Worm (Caenorhabditis elegans) whole organism, young adult: Measurements from ENCODE around the gene Y43F8B.28.

Experiments
- Y67H2A.10 ChIP-seq: fragments of 200-800 bp; sonication (Bioruptor generic); conservative IDR thresholded peaks from 2 replicates; pipeline ENCODE4 v1.3.6; 2022; ENCODE audit warnings: missing genetic modification reagents, missing genetic modification characterization, missing compliant biosample characterization
- ceh-58 ChIP-seq: fragments of 200-800 bp; sonication (Bioruptor generic); IDR thresholded peaks from 2 replicates; pipeline ENCODE4 v1.3.6; 2022; ENCODE audit warnings: missing genetic modification characterization, missing compliant biosample characterization
- ceh-91 ChIP-seq: fragments of 200-800 bp; sonication (Bioruptor generic); IDR thresholded peaks from 2 replicates; pipeline ENCODE4 v1.3.6; 2022; ENCODE audit warnings: missing genetic modification reagents, missing genetic modification characterization, missing compliant biosample characterization
- fkh-3 ChIP-seq: sonication (generic microtip); optimal IDR thresholded peaks from 2 replicates; lab custom pipeline; 2016; ENCODE audit warnings: mild to moderate bottlenecking, missing genetic modification characterization, missing compliant biosample characterization
- nhr-27 ChIP-seq: fragments of 200-800 bp; sonication (Bioruptor generic); optimal IDR thresholded peaks from 2 replicates; lab custom pipeline; 2018; ENCODE audit warnings: mild to moderate bottlenecking, missing genetic modification characterization, moderate library complexity, missing compliant biosample characterization
- unc-130 ChIP-seq: sonication (generic microtip); optimal IDR thresholded peaks from 2 replicates; lab custom pipeline; 2016; ENCODE audit warnings: missing genetic modification reagents, missing genetic modification characterization, missing compliant biosample characterization

DNA sequence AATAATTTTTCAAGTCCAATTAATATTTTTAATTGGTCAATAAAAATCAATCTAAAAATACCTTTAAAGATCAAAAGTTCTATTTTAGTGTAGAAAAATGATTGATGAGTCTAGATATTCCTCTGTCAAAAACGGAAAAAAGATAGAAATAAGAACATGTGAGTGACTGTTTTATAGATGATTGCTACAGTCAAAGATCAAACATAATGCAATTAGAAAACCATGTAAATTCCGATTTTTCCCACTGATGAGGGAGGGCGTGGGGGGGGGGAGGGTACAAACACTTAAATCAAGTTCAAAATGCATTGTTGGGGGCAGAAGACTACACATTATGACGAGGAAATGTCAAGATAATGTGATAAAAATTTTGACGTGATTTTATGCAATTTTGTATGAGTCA is 41.1 kb downstream of the Y43F8B.28 start:
- TF ChIP-seq unc-130, result no peak
- TF ChIP-seq fkh-3 (tag; lab: Kevin White, UChicago), result no peak
- no peak for TF ChIP-seq nhr-27
- TF ChIP-seq Y67H2A.10 (GFP tag; lab: Robert Waterston, UW), result no peak
- TF ChIP-seq ceh-58 (GFP tag; lab: Robert Waterston, UW), result no peak
- no peak for TF ChIP-seq ceh-91 (GFP tag; lab: Robert Waterston, UW)
